Worm (Caenorhabditis elegans): Measurements from ENCODE around the gene faah-6.

Gene faah-6

DNA sequence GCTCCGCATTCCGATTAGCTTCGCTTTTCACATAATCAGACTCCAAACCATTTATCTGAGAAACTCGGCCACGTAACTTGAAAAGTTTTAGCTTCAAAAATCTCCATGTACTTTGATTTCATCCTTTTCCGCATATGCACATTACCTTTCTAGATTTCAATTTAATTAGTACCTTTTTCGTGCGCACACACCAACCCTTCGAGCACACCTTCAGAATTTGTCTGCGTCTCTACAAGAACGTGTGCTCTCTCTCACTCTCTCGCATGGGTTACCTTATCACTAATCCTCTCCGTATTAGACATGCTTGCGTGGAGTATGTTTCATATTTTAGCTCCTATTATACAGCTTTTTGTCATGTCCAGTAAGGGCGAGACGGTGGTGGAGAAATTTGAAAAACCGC lies 40.7 kb upstream of the faah-6 start, which contains the start of gene Y66D12A.30:
Gene Y66D12A.30 (plus strand): TSS at position 301 of the 400 bp plus-strand sequence.
- TF ChIP-seq somi-1 (GFP tag; optimal IDR thresholded peaks at IDR 0.05) (no peak), hmg-1.2 (GFP tag; IDR thresholded peaks at IDR 0.05) (peak; percentile 63), F33H1.4 (GFP tag; IDR thresholded peaks at IDR 0.05) (no peak), cebp-2 (GFP tag; IDR thresholded peaks at IDR 0.05) (no peak), ceh-27 (GFP tag; optimal IDR thresholded peaks at IDR 0.05) (no peak)

ce11 chrIII:11611618-11612247 lies 38.5 kb upstream of the faah-6 start:
- TF ChIP-seq zfh-2 (GFP tag; conservative IDR thresholded peaks at IDR 0.05) (peak; percentile 90), bed-2 (GFP tag; IDR thresholded peaks at IDR 0.05) (0 out of 2 replicates have a peak, but pooled peaks have one; percentile 28), F55B11.4 (tag; optimal IDR thresholded peaks at IDR 0.05; ENCODE audit: borderline replicate concordance, insufficient read depth) (no peak), F37B4.10 (GFP tag; IDR thresholded peaks at IDR 0.05) (0 out of 2 replicates have a peak, but pooled peaks have one; percentile 20), egrh-3 (GFP tag; IDR thresholded peaks at IDR 0.05) (peak; percentile 99), mcd-1 (GFP tag; IDR thresholded peaks at IDR 0.05) (peak; percentile 54; the same call in 1 of the 2 replicates)

- no peak for TF ChIP-seq dpff-1 (tag; optimal IDR thresholded peaks at IDR 0.05)
- TF ChIP-seq atf-7 (tag; optimal IDR thresholded peaks at IDR 0.05) = no peak
- TF ChIP-seq ceh-79 (tag; optimal IDR thresholded peaks at IDR 0.05) = no peak
- TF ChIP-seq snpc-1.1 (tag; optimal IDR thresholded peaks at IDR 0.05; ENCODE audit: insufficient read depth) = no peak
- TF ChIP-seq unc-130 (GFP tag; optimal IDR thresholded peaks at IDR 0.05) = no peak
- no peak for TF ChIP-seq hlh-12 (tag; optimal IDR thresholded peaks at IDR 0.05)
- no peak for TF ChIP-seq ztf-3 (GFP tag; optimal IDR thresholded peaks at IDR 0.05)
- TF ChIP-seq ceh-91 (GFP tag; IDR thresholded peaks at IDR 0.05) = no peak
- no peak for TF ChIP-seq nhr-80 (tag; optimal IDR thresholded peaks at IDR 0.05)
- TF ChIP-seq egl-44 (GFP tag; IDR thresholded peaks at IDR 0.05) = no peak
Observed at ce11 chrIII:11612371-11612770, 37.9 kb upstream of the faah-6 start, which contains the start of the genes Y66A7A.9 and Y66A7A.4. Y66A7A.9 (minus strand) TSS chrIII:11612471. Y66A7A.4 (plus strand) TSS chrIII:11612607.

- TF ChIP-seq mes-4 (tag; optimal IDR thresholded peaks at IDR 0.05) = no peak
- no peak for TF ChIP-seq Y53F4B.3 (GFP tag; IDR thresholded peaks at IDR 0.05)
- no peak for TF ChIP-seq nfya-1 (tag; optimal IDR thresholded peaks at IDR 0.05; ENCODE audit: borderline replicate concordance, insufficient read depth)
- no peak for TF ChIP-seq F37B4.10 (GFP tag; IDR thresholded peaks at IDR 0.05)
- no peak for TF ChIP-seq repo-1 (tag; optimal IDR thresholded peaks at IDR 0.05)
Observed at ce11 chrIII:11614874-11615273, 35.4 kb upstream of the faah-6 start.

DNA sequence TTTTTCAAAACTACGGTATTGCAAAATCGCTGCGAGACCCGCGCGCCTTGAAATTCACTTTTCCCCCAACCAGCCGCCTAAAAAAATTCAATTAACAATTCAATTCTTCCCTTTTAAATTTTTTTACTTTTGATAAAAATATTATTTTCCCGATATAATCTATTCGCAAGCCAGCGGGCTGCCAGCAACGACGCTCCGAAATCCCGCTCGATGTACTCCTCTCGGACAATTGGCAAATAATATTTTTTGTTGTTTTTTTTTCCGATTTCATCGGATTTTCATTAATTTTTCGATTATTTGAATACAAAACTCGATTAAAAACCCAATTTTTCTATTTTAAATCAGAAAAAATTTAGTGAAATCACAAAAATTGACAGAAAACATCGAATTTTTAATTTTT lies 34.5 kb upstream of the faah-6 start:
- no peak for TF ChIP-seq zfh-2 (GFP tag; conservative IDR thresholded peaks at IDR 0.05)
- no peak for TF ChIP-seq T26A5.8 (tag; optimal IDR thresholded peaks at IDR 0.05)
- no peak for TF ChIP-seq ztf-3 (GFP tag; optimal IDR thresholded peaks at IDR 0.05)
- peak; percentile 17; the same call in 1 of the 2 replicates for TF ChIP-seq F33H1.4 (GFP tag; IDR thresholded peaks at IDR 0.05)
- TF ChIP-seq attf-3 (GFP tag; conservative IDR thresholded peaks at IDR 0.05) = peak; percentile 66
- TF ChIP-seq lsl-1 (GFP tag; optimal IDR thresholded peaks at IDR 0.05) = peak; percentile 14
- no peak for TF ChIP-seq Y95B8A.8 (GFP tag; IDR thresholded peaks at IDR 0.05)
- TF ChIP-seq ceh-91 (GFP tag; IDR thresholded peaks at IDR 0.05) = no peak
- no peak for TF ChIP-seq mel-28 (tag; optimal IDR thresholded peaks at IDR 0.05; ENCODE audit: borderline replicate concordance)

Measured in whole organism, young adult.